Fruit fly (Drosophila melanogaster) whole organism, wandering third instar larva: Measurements from ENCODE around the gene CG18063.
A peak's percentile ranks its signal among the peaks of the same experiment; 100 is the strongest.

ENCODE experiments used
- CG32264 ChIP-seq: fragments of 200-800 bp; sonication (Bioruptor generic); optimal IDR thresholded peaks from 2 replicates; lab custom pipeline; 2016; ENCODE audit warnings: missing biosample characterization, missing genetic modification characterization
- CG9705 ChIP-seq: fragments of 200-800 bp; sonication (Bioruptor generic); optimal IDR thresholded peaks from 2 replicates; lab custom pipeline; 2018; ENCODE audit warnings: missing biosample characterization, mild to moderate bottlenecking, missing genetic modification characterization
- CrebA ChIP-seq: fragments of 200-800 bp; sonication (Bioruptor generic); optimal IDR thresholded peaks from 2 replicates; lab custom pipeline; 2016; ENCODE audit warnings: missing biosample characterization, mild to moderate bottlenecking, missing genetic modification characterization, borderline replicate concordance
- Dfd ChIP-seq: fragments of >200 bp; optimal IDR thresholded peaks from 2 replicates; lab custom pipeline; 2017; ENCODE audit warnings: missing biosample characterization, missing genetic modification characterization
- Dif ChIP-seq: fragments of 200-275, 200-300 bp; sonication (Bioruptor generic); optimal IDR thresholded peaks from 2 replicates; lab custom pipeline; 2018; ENCODE audit warnings: missing biosample characterization, missing genetic modification characterization; ENCODE audit not compliant: partially characterized antibody
- GATAd ChIP-seq: sonication (Bioruptor generic); optimal IDR thresholded peaks from 2 replicates; lab custom pipeline; 2016; ENCODE audit warnings: missing biosample characterization, missing genetic modification characterization
- HLH106 ChIP-seq: fragments of 200-800 bp; optimal IDR thresholded peaks from 3 replicates; lab custom pipeline; 2019; ENCODE audit warnings: missing biosample characterization, mild to moderate bottlenecking, missing genetic modification characterization, moderate library complexity
- Hnf4 ChIP-seq: fragments of 200-800 bp; sonication (Bioruptor generic); optimal IDR thresholded peaks from 2 replicates; lab custom pipeline; 2016; ENCODE audit warnings: missing biosample characterization, mild to moderate bottlenecking, missing genetic modification characterization
- Hr78 ChIP-seq: fragments of >200 bp; optimal IDR thresholded peaks from 2 replicates; lab custom pipeline; 2017; ENCODE audit warnings: missing biosample characterization, missing genetic modification characterization
- Hr83 ChIP-seq: fragments of 200-300 bp; sonication (Bioruptor generic); optimal IDR thresholded peaks from 2 replicates; lab custom pipeline; 2016; ENCODE audit warnings: missing biosample characterization, mild to moderate bottlenecking, missing genetic modification characterization, moderate library complexity; ENCODE audit not compliant: poor library complexity, severe bottlenecking
- Jra ChIP-seq: sonication (Bioruptor generic); optimal IDR thresholded peaks from 2 replicates; lab custom pipeline; 2016; ENCODE audit warnings: missing biosample characterization, missing genetic modification characterization
- N ChIP-seq: fragments of >200 bp; optimal IDR thresholded peaks from 2 replicates; lab custom pipeline; 2018; ENCODE audit warnings: missing biosample characterization, missing external identifiers, missing genetic modification characterization
- OdsH ChIP-seq: fragments of 200-800 bp; sonication (Bioruptor generic); optimal IDR thresholded peaks from 2 replicates; lab custom pipeline; 2016; ENCODE audit warnings: missing biosample characterization, mild to moderate bottlenecking, missing genetic modification characterization
- Rel ChIP-seq, 2 experiments: fragments of 200-800 bp; sonication (Bioruptor generic) in 1 of 2; optimal IDR thresholded peaks; 2 replicates in 1 of 2; 3 replicates in 1 of 2; lab custom pipeline; 2016 to 2019; ENCODE audit warnings: mild to moderate bottlenecking in 2 of 2, missing biosample characterization in 2 of 2, missing genetic modification characterization in 2 of 2, moderate library complexity in 1 of 2
- br ChIP-seq: fragments of 200-800 bp; sonication (Bioruptor generic); optimal IDR thresholded peaks from 2 replicates; lab custom pipeline; 2016; ENCODE audit warnings: missing biosample characterization, missing genetic modification characterization
- brk ChIP-seq: fragments of 200-800 bp; sonication (Bioruptor generic); optimal IDR thresholded peaks from 2 replicates; lab custom pipeline; 2016; ENCODE audit warnings: missing biosample characterization, mild to moderate bottlenecking, missing genetic modification characterization
- dl ChIP-seq, 2 experiments: fragments of 175-275, 200-275 bp in 1 of 2; fragments of 200-275 bp in 1 of 2; sonication (Bioruptor generic); optimal IDR thresholded peaks; lab custom pipeline; 2018; ENCODE audit warnings: mild to moderate bottlenecking in 2 of 2, missing biosample characterization in 2 of 2, missing genetic modification characterization in 2 of 2, moderate library complexity in 2 of 2; ENCODE audit not compliant: partially characterized antibody in 2 of 2, insufficient read depth in 1 of 2
- dmrt93B ChIP-seq: fragments of 200-800 bp; sonication (Bioruptor generic); optimal IDR thresholded peaks from 2 replicates; lab custom pipeline; 2018; ENCODE audit warnings: missing biosample characterization, mild to moderate bottlenecking, missing genetic modification characterization
- dsf ChIP-seq: sonication (Bioruptor generic); optimal IDR thresholded peaks from 2 replicates; lab custom pipeline; 2016; ENCODE audit warnings: missing biosample characterization, missing genetic modification characterization, borderline replicate concordance
- ey ChIP-seq: fragments of 200-800 bp; sonication (Bioruptor generic); optimal IDR thresholded peaks from 2 replicates; lab custom pipeline; 2016; ENCODE audit warnings: missing biosample characterization, missing genetic modification characterization
- foxo ChIP-seq, 2 experiments: fragments of 200-800 bp; sonication (Bioruptor generic); optimal IDR thresholded peaks; 2 replicates in 1 of 2; 3 replicates in 1 of 2; lab custom pipeline; 2016 to 2017; ENCODE audit warnings: missing biosample characterization in 2 of 2, missing genetic modification characterization in 2 of 2
- fru ChIP-seq: fragments of 200-800 bp; sonication (Bioruptor generic); optimal IDR thresholded peaks from 3 replicates; lab custom pipeline; 2016; ENCODE audit warnings: missing biosample characterization, mild to moderate bottlenecking, missing genetic modification characterization
- h ChIP-seq: fragments of 200-800 bp; sonication (Bioruptor generic); optimal IDR thresholded peaks from 3 replicates; lab custom pipeline; 2016; ENCODE audit warnings: missing biosample characterization, mild to moderate bottlenecking, missing genetic modification characterization
- lola ChIP-seq: fragments of >200 bp; optimal IDR thresholded peaks from 2 replicates; lab custom pipeline; 2017; ENCODE audit warnings: missing biosample characterization, missing genetic modification characterization
- pan ChIP-seq: fragments of >200 bp; optimal IDR thresholded peaks from 2 replicates; lab custom pipeline; 2017
- psq ChIP-seq: fragments of 200-800 bp; sonication (Bioruptor generic); optimal IDR thresholded peaks from 3 replicates; lab custom pipeline; 2017; ENCODE audit warnings: missing biosample characterization, mild to moderate bottlenecking, missing genetic modification characterization, moderate library complexity
- rgr ChIP-seq: fragments of 200-800 bp; sonication (Bioruptor generic); optimal IDR thresholded peaks from 3 replicates; lab custom pipeline; 2016; ENCODE audit warnings: missing biosample characterization, mild to moderate bottlenecking, missing genetic modification characterization
- sage ChIP-seq: fragments of 200-800 bp; sonication (Bioruptor generic); optimal IDR thresholded peaks from 2 replicates; lab custom pipeline; 2016; ENCODE audit warnings: missing biosample characterization, mild to moderate bottlenecking, missing genetic modification characterization
- sv ChIP-seq: fragments of 200-800 bp; sonication (Bioruptor generic); optimal IDR thresholded peaks from 3 replicates; lab custom pipeline; 2016; ENCODE audit warnings: missing biosample characterization, missing genetic modification characterization
- tai ChIP-seq: sonication (Bioruptor generic); optimal IDR thresholded peaks from 2 replicates; lab custom pipeline; 2016; ENCODE audit warnings: missing biosample characterization, missing genetic modification characterization
- usp ChIP-seq: fragments of >200 bp; optimal IDR thresholded peaks from 2 replicates; lab custom pipeline; 2017; ENCODE audit warnings: missing biosample characterization, missing genetic modification characterization
- woc ChIP-seq: sonication (Bioruptor generic); optimal IDR thresholded peaks from 2 replicates; lab custom pipeline; 2016; ENCODE audit warnings: missing biosample characterization, mild to moderate bottlenecking, missing genetic modification characterization

CG18063 gene

DNA sequence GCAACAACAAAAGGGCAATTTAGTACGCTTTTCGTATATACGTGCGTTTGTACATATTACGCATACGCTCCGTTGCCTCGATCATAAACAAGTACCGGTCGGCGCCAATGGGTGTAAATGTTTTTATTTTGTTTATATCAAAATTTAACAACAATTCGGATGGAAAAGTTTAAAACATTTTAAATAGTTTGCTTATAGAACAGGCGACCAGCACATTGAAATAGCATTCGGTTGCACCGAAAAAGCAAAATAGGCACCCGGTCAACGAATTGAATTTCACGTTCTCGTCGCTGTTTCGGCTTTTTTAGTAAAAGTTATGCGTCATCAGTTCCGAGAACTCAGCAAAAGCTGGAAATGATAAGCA is 44.0 kb upstream of the CG18063 start:
- TF ChIP-seq CrebA, result peak; percentile 58
- TF ChIP-seq h (GFP tag; lab: Kevin White, UChicago), result peak; percentile 9
- peak; percentile 52 for TF ChIP-seq br
- TF ChIP-seq fru (GFP tag; lab: Kevin White, UChicago), result no peak
- peak; percentile 73 for TF ChIP-seq Rel (GFP tag; optimal IDR thresholded peaks at IDR 0.05; lab: Kevin White, UChicago)
- no peak for TF ChIP-seq Rel (tag; optimal IDR thresholded peaks at IDR 0.05; lab: Kevin White, UChicago)
- peak; percentile 77 for TF ChIP-seq Jra (GFP tag; lab: Kevin White, UChicago)

DNA sequence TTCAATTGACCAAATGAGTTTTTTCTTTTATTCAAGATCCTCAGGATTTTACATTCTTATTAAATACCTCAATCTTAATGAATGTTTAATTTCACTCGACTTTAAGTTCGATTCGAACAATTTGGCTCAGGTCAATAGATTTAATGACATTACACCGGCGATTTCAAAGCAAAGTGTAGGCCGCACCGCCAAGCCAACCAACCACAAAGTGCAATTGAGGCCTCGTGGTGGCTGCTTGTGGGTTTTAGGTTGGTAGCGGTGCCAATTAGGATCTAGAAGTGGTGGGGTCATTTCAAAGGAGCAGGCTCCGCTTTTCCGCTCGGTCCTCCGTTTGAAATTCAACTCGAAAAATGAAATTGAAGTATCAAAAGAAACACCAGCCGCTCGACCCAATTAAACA is 41.1 kb upstream of the CG18063 start, which contains the start of gene CG13244:
CG13244 (plus strand) TSS at position 301 of the 400 bp plus-strand sequence.
- TF ChIP-seq Hr83 (no peak), HLH106 (tag; lab: Kevin White, UChicago) (no peak), psq (GFP tag; lab: Kevin White, UChicago) (no peak), usp (GFP tag; lab: Kevin White, UChicago) (no peak), sage (GFP tag; lab: Kevin White, UChicago) (no peak), OdsH (GFP tag; lab: Kevin White, UChicago) (no peak), sv (GFP tag; lab: Kevin White, UChicago) (no peak), Rel (GFP tag; optimal IDR thresholded peaks at IDR 0.05; lab: Kevin White, UChicago) (no peak), Rel (tag; optimal IDR thresholded peaks at IDR 0.05; lab: Kevin White, UChicago) (no peak), brk (GFP tag; lab: Kevin White, UChicago) (no peak)

DNA sequence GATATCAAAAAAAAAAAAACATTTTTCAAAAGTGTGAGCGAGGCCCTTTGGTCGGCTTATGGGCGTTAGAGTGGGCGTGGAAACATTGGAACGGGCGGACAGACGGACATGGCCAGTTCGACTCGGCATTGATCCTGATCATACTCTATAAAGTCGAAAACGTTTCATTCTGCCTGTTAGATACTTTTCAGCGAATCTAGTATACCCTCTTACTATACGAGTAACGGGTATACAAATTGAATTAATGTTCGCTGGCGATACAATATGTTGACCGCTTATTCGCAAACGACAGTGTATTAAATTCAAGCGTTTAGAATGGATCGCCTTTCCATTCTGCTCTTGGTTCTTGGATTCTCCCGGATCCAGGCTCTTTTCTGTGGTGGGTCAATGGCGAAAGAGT is 34.6 kb upstream of the CG18063 start, which contains the start of gene CG4793:
CG4793 (plus strand) TSS at position 301 of the 400 bp plus-strand sequence.
- peak; percentile 44 for TF ChIP-seq Dfd (GFP tag; lab: Kevin White, UChicago)
- no peak for TF ChIP-seq rgr
- TF ChIP-seq pan (lab: Kevin White, UChicago), result peak; percentile 47
- peak; percentile 2 for TF ChIP-seq OdsH (GFP tag; lab: Kevin White, UChicago)
- TF ChIP-seq, all 38 proteins: peak for 3

DNA sequence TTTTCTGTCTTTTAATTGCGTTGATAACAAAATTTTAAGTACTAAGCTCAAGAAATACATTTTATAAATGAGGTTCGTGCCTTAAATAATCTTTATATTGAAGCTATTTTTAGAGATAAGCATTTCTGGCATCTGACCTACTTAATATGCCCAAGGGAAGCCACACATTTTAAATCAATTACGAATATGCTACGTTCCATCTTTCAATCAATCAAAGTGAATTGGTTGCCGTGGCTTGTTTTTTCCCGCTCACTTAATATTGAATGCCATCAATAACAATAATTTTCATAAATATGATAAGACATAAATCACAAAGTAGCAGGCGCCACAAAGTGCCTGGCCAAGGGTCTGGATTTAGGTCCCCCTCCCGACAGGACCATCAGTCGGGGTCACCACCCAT is 21.5 kb upstream of the CG18063 start:
- no peak for TF ChIP-seq Rel (GFP tag; optimal IDR thresholded peaks at IDR 0.05; lab: Kevin White, UChicago)
- TF ChIP-seq Rel (tag; optimal IDR thresholded peaks at IDR 0.05; lab: Kevin White, UChicago), result peak; percentile 44
- TF ChIP-seq Hr78 (GFP tag; lab: Kevin White, UChicago), result no peak

DNA sequence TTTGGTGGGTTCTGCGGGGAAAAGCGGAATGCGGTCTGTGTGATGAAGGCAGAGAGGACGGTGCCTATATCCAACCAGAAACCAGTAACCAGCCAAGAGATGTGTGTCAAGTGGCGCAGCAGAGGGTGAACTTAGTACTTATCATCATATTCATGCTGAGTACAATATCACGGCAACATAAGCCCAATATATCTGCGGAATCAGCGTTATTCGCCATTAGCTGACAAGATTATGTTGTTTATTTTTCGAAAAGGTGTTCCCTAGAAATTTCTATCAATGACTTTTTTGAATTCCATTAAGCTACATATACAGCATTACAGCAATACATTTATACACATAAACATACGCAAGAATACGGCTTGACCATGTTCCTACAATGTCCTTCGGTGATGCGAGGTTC is 16.5 kb upstream of the CG18063 start, which contains the start of gene CG12448:
CG12448 (plus strand) TSS at position 301 of the 400 bp plus-strand sequence.
- TF ChIP-seq Hnf4 (no peak), fru (GFP tag; lab: Kevin White, UChicago) (no peak), Rel (GFP tag; optimal IDR thresholded peaks at IDR 0.05; lab: Kevin White, UChicago) (no peak), Rel (tag; optimal IDR thresholded peaks at IDR 0.05; lab: Kevin White, UChicago) (no peak), dmrt93B (no peak), OdsH (GFP tag; lab: Kevin White, UChicago) (no peak), br (no peak), dl (GFP tag; optimal IDR thresholded peaks at IDR 0.05; lab: Kevin White, UChicago; ENCODE audit: insufficient read depth in 1 of 2, partially characterized antibody in 2 of 2) (no peak), woc (GFP tag; lab: Kevin White, UChicago) (no peak), Jra (GFP tag; lab: Kevin White, UChicago) (no peak), rgr (no peak), CG9705 (GFP tag; lab: Kevin White, UChicago) (no peak), foxo (GFP tag; optimal IDR thresholded peaks at IDR 0.05; lab: Kevin White, UChicago) (no peak), N (GFP tag; lab: Kevin White, UChicago) (no peak), Dif (no peak)

DNA sequence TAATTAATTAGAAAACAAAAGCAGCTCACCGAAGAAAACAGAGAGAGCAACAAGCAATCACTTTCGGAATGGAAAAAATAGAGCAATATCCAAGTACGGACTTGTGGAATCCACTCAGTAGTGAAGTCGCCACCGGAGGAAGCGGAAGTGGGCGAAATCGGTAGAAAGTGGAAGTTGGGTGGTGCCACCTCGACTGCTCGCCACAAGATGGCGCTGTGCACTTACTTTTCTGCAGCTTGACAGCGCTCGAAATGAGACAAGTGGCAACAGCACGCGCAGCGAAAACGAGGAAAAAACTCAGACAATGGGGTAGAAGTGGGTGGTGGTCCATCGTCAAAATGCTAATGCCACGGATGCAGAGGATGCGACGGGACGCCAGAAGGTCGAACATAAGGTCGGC is 8.2 kb upstream of the CG18063 start:
- TF ChIP-seq GATAd (GFP tag; lab: Kevin White, UChicago), result no peak
- TF ChIP-seq pan (lab: Kevin White, UChicago), result no peak
- no peak for TF ChIP-seq dsf (GFP tag; lab: Kevin White, UChicago)
- no peak for TF ChIP-seq dl (GFP tag; optimal IDR thresholded peaks at IDR 0.05; lab: Kevin White, UChicago; ENCODE audit: insufficient read depth in 1 of 2, partially characterized antibody in 2 of 2)
- TF ChIP-seq psq (GFP tag; lab: Kevin White, UChicago), result no peak
- no peak for TF ChIP-seq lola (GFP tag; lab: Kevin White, UChicago)
- no peak for TF ChIP-seq ey (GFP tag; lab: Kevin White, UChicago)
- no peak for TF ChIP-seq tai (GFP tag; lab: Kevin White, UChicago)
- TF ChIP-seq Hr78 (GFP tag; lab: Kevin White, UChicago), result no peak
- TF ChIP-seq CG32264 (GFP tag; lab: Kevin White, UChicago), result no peak
- TF ChIP-seq CrebA, result no peak
- TF ChIP-seq, all 38 proteins: peak for 0
